Worm (Caenorhabditis elegans) whole organism, L3 larva: ENCODE data around the gene mak-2.
"Not testable (repeated sequence)": the region's sequence is repeated elsewhere in the genome, so short reads cannot be mapped to it uniquely, and the experiment has no call there.

Experiments used
- ceh-28 ChIP-seq: fragments of 150-350 bp; optimal IDR thresholded peaks from 2 replicates; lab custom pipeline; 2014; ENCODE audit warnings: missing biosample characterization, missing genetic modification reagents, missing genetic modification characterization
- egl-27 ChIP-seq: sonication (generic microtip); optimal IDR thresholded peaks from 4 replicates; lab custom pipeline; 2017; ENCODE audit warnings: missing biosample characterization, missing genetic modification reagents, missing genetic modification characterization
- eor-1 ChIP-seq, 2 experiments: fragments of 150-350 bp; optimal IDR thresholded peaks; 2 replicates each; lab custom pipeline; 2014 to 2018; ENCODE audit warnings: missing biosample characterization in 2 of 2, missing genetic modification characterization in 2 of 2
- lsy-12 ChIP-seq: sonication (generic microtip); optimal IDR thresholded peaks from 2 replicates; lab custom pipeline; 2016; ENCODE audit warnings: mild to moderate bottlenecking, missing genetic modification characterization, missing compliant biosample characterization
- mdl-1 ChIP-seq: fragments of 150-350 bp; optimal IDR thresholded peaks from 2 replicates; lab custom pipeline; 2014; ENCODE audit warnings: missing biosample characterization, missing genetic modification characterization
- nfya-1 ChIP-seq: sonication (generic microtip); optimal IDR thresholded peaks from 2 replicates; lab custom pipeline; 2017; ENCODE audit warnings: missing genetic modification characterization, mild to moderate bottlenecking, missing compliant biosample characterization, antibody characterized with exemption, moderate library complexity; ENCODE audit not compliant: insufficient read depth
- nhr-77 ChIP-seq: fragments of 150-350 bp; optimal IDR thresholded peaks from 2 replicates; lab custom pipeline; 2014; ENCODE audit warnings: missing biosample characterization, missing genetic modification characterization
- pqm-1 ChIP-seq: fragments of 150-350 bp; optimal IDR thresholded peaks from 2 replicates; lab custom pipeline; 2017; ENCODE audit warnings: missing biosample characterization, missing genetic modification characterization, inconsistent platforms
- snpc-4 ChIP-seq: fragments of 150-350 bp; optimal IDR thresholded peaks from 2 replicates; lab custom pipeline; 2014; ENCODE audit warnings: missing biosample characterization, missing genetic modification characterization
- ztf-4 ChIP-seq: fragments of 150-350 bp; optimal IDR thresholded peaks from 2 replicates; lab custom pipeline; 2014; ENCODE audit warnings: missing biosample characterization, missing genetic modification characterization

DNA sequence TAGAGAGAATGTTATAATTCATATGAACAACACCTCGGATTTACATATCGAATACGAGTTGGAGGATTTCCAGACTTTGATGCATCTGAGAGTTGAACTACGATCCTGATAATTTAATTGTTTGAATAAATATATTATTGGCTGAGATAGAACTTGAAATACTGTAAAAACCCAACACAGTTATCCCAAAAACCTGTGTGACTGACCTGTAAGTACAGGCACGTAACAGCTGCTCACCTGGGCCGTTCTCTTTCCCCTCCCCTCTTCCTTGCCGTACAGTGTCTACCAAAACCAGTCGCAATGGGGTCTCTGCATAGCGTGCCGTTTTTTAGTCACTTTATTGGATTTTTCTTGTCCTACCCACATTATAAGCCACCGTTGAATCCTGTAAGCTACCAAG, 19.8 kb downstream of the mak-2 start, which contains the start of gene fbxc-12:
- not testable (repeated sequence) for TF ChIP-seq nfya-1 (tag; lab: Kevin White, UChicago); pqm-1 (tag; lab: Kevin White, UChicago); ceh-28 (tag; lab: Kevin White, UChicago); snpc-4 (tag; lab: Kevin White, UChicago); lsy-12 (tag; lab: Kevin White, UChicago); egl-27 (tag; lab: Kevin White, UChicago); ztf-4; mdl-1; eor-1 (tag; optimal IDR thresholded peaks at IDR 0.05; lab: Kevin White, UChicago); nhr-77
